Worm (Caenorhabditis elegans): ENCODE results near the gene nep-13.

The nep-13 gene

ce11 chrII:3318839-3319238 is 36.4 kb downstream of the nep-13 start:
- peak; percentile 76 for TF ChIP-seq elt-2 (tag; optimal IDR thresholded peaks at IDR 0.05)
- no peak for TF ChIP-seq ztf-16 (tag; optimal IDR thresholded peaks at IDR 0.05)

ce11 chrII:3322257-3322656 is 39.8 kb downstream of the nep-13 start, which contains the start of gene Y46D2A.1:
TSS of gene Y46D2A.1 (plus strand) at chrII:3322557.
- TF ChIP-seq F13H6.1 (tag; optimal IDR thresholded peaks at IDR 0.05) (no peak), nhr-11 (tag; optimal IDR thresholded peaks at IDR 0.05) (no peak), ceh-6 (GFP tag; optimal IDR thresholded peaks at IDR 0.05) (no peak), npax-4 (tag; optimal IDR thresholded peaks at IDR 0.05) (no peak), hlh-30 (tag; optimal IDR thresholded peaks at IDR 0.05; ENCODE audit: insufficient read depth) (no peak), pax-1 (tag; optimal IDR thresholded peaks at IDR 0.05) (no peak), T23F11.4 (GFP tag; optimal IDR thresholded peaks at IDR 0.05) (no peak)

- TF ChIP-seq tbx-7 (tag; optimal IDR thresholded peaks at IDR 0.05) (no peak), sox-2 (GFP tag; IDR thresholded peaks at IDR 0.05) (no peak), ahr-1 (tag; optimal IDR thresholded peaks at IDR 0.05) (no peak), ceh-19 (GFP tag; optimal IDR thresholded peaks at IDR 0.05) (no peak), ceh-9 (tag; optimal IDR thresholded peaks at IDR 0.05) (no peak)
These were observed 40.7 kb downstream of the nep-13 start, which contains the start of gene Y46D2A.2 for ce11 chrII:3323179-3323578. TSS of gene Y46D2A.2 (minus strand) at chrII:3323279.

- no peak for TF ChIP-seq pag-3 (tag; optimal IDR thresholded peaks at IDR 0.05; ENCODE audit: borderline replicate concordance)
- TF ChIP-seq lin-11 (tag; optimal IDR thresholded peaks at IDR 0.05): no peak
- no peak for TF ChIP-seq pha-4 (tag; optimal IDR thresholded peaks at IDR 0.05)
- TF ChIP-seq pha-2 (tag; optimal IDR thresholded peaks at IDR 0.05): no peak
- no peak for TF ChIP-seq ceh-2 (tag; optimal IDR thresholded peaks at IDR 0.05)
- no peak for TF ChIP-seq ceh-9 (tag; optimal IDR thresholded peaks at IDR 0.05)
- no peak for TF ChIP-seq K02D7.2 (tag; optimal IDR thresholded peaks at IDR 0.05)
- TF ChIP-seq che-1 (tag; optimal IDR thresholded peaks at IDR 0.05): no peak
- TF ChIP-seq ceh-34 (tag; optimal IDR thresholded peaks at IDR 0.05): no peak
- no peak for TF ChIP-seq rnt-1 (tag; optimal IDR thresholded peaks at IDR 0.05)
- TF ChIP-seq nhr-11 (tag; optimal IDR thresholded peaks at IDR 0.05): no peak
- no peak for TF ChIP-seq K09A11.1 (tag; optimal IDR thresholded peaks at IDR 0.05; ENCODE audit: insufficient read depth)
- TF ChIP-seq unc-3 (GFP tag; conservative IDR thresholded peaks at IDR 0.05): no peak
- TF ChIP-seq unc-3 (tag; optimal IDR thresholded peaks at IDR 0.05): no peak
- no peak for TF ChIP-seq mec-3 (tag; optimal IDR thresholded peaks at IDR 0.05; ENCODE audit: borderline replicate concordance)
These were observed 44.7 kb downstream of the nep-13 start, which contains the start of gene Y46D2A.3 for ce11 chrII:3327104-3327503. TSS of gene Y46D2A.3 (minus strand) at chrII:3327204.

- TF ChIP-seq nhr-232 (tag; optimal IDR thresholded peaks at IDR 0.05) (no peak), ceh-48 (tag; optimal IDR thresholded peaks at IDR 0.05) (no peak), lin-11 (tag; optimal IDR thresholded peaks at IDR 0.05) (no peak), hlh-13 (GFP tag; optimal IDR thresholded peaks at IDR 0.05) (no peak)
These were observed 49.6 kb downstream of the nep-13 start, which contains the start of gene irld-27 for ce11 chrII:3332039-3332438. TSS of gene irld-27 (plus strand) at chrII:3332339.
